In genomic region chrV:15394906-15395305, ce11 we compare ENCODE assay signal across 5 worm cellular contexts.
TF ChIP-seq lines count a peak whose summit lies in the region.

T06E6.1 (minus strand) TSS chrV:15394961.

TF ChIP-seq in whole organism, L1 larva, 84 proteins besides CTCF, POLR2A, EP300 and RAD21:
- no peak for TF ChIP-seq pax-3 (tag; optimal IDR thresholded peaks at IDR 0.05; lab: Kevin White, UChicago)
- no peak for TF ChIP-seq nhr-19 (GFP tag; conservative IDR thresholded peaks at IDR 0.05; lab: Robert Waterston, UW)
- TF ChIP-seq nhr-28 (tag; optimal IDR thresholded peaks at IDR 0.05; lab: Kevin White, UChicago), result no peak
- TF ChIP-seq lin-35 (GFP tag; optimal IDR thresholded peaks at IDR 0.05; lab: Kevin White, UChicago), result peak; percentile 68 to 90
- TF ChIP-seq lsy-2 (tag; optimal IDR thresholded peaks at IDR 0.05; lab: Kevin White, UChicago), result peak in 1 of 2 experiments; percentile 7
- TF ChIP-seq efl-1 (optimal IDR thresholded peaks at IDR 0.05; lab: Kevin White, UChicago), result peak; percentile 39 to 78
- TF ChIP-seq efl-1 (GFP tag; optimal IDR thresholded peaks at IDR 0.05 in 1 of 2; lab: Kevin White, UChicago), result peak; percentile 86 to 98
- TF ChIP-seq nhr-77 (tag; optimal IDR thresholded peaks at IDR 0.05; lab: Kevin White, UChicago), result no peak
- TF ChIP-seq egl-13 (tag; optimal IDR thresholded peaks at IDR 0.05; lab: Kevin White, UChicago), result no peak
- no peak for TF ChIP-seq zip-4 (GFP tag; optimal IDR thresholded peaks at IDR 0.05; lab: Kevin White, UChicago)
- no peak for TF ChIP-seq ceh-90 (tag; optimal IDR thresholded peaks at IDR 0.05; lab: Kevin White, UChicago)
- no peak for TF ChIP-seq rnt-1 (tag; optimal IDR thresholded peaks at IDR 0.05; lab: Kevin White, UChicago)
- TF ChIP-seq dpl-1 (GFP tag; optimal IDR thresholded peaks at IDR 0.05; lab: Kevin White, UChicago), result peak; percentile 66 to 86 (median 77)

TF ChIP-seq in whole organism, L2 larva, 48 proteins besides CTCF, POLR2A, EP300 and RAD21:
- TF ChIP-seq lin-13 (GFP tag; optimal IDR thresholded peaks at IDR 0.05; lab: Kevin White, UChicago) (peak; percentile 28), C34F6.9 (tag; optimal IDR thresholded peaks at IDR 0.05; lab: Kevin White, UChicago) (no peak), mbf-1 (tag; optimal IDR thresholded peaks at IDR 0.05; lab: Kevin White, UChicago) (no peak), crh-2 (tag; optimal IDR thresholded peaks at IDR 0.05; lab: Kevin White, UChicago) (no peak), lsy-2 (tag; optimal IDR thresholded peaks at IDR 0.05; lab: Kevin White, UChicago) (peak in 1 of 2 experiments; percentile 23), alr-1 (tag; optimal IDR thresholded peaks at IDR 0.05; lab: Kevin White, UChicago) (no peak), gmeb-1 (tag; optimal IDR thresholded peaks at IDR 0.05; lab: Kevin White, UChicago) (peak; percentile 68), unc-55 (GFP tag; optimal IDR thresholded peaks at IDR 0.05; lab: Kevin White, UChicago) (peak; percentile 5)

TF ChIP-seq in whole organism, L3 larva, 47 proteins besides CTCF, POLR2A, EP300 and RAD21:
- TF ChIP-seq lin-15B (tag; optimal IDR thresholded peaks at IDR 0.05; lab: Kevin White, UChicago) (peak; percentile 41), pha-4 (tag; optimal IDR thresholded peaks at IDR 0.05; lab: Kevin White, UChicago) (peak; percentile 6), elt-2 (tag; optimal IDR thresholded peaks at IDR 0.05; lab: Kevin White, UChicago) (peak; percentile 4), unc-39 (tag; optimal IDR thresholded peaks at IDR 0.05; lab: Kevin White, UChicago) (no peak), nfya-1 (tag; optimal IDR thresholded peaks at IDR 0.05; lab: Kevin White, UChicago; ENCODE audit: insufficient read depth) (no peak)

TF ChIP-seq in whole organism, L4 larva, 104 proteins besides CTCF, POLR2A, EP300 and RAD21:
- TF ChIP-seq lin-38 (GFP tag; IDR thresholded peaks at IDR 0.05; lab: Robert Waterston, UW) (peak; percentile 54), mes-2 (tag; optimal IDR thresholded peaks at IDR 0.05; lab: Kevin White, UChicago; ENCODE audit: poor library complexity, severe bottlenecking) (no peak), nhr-6 (tag; optimal IDR thresholded peaks at IDR 0.05; lab: Kevin White, UChicago) (peak; percentile 71), dpl-1 (GFP tag; optimal IDR thresholded peaks at IDR 0.05; lab: Kevin White, UChicago) (peak; percentile 66)

TF ChIP-seq in whole organism, young adult, 124 proteins besides CTCF, POLR2A, EP300 and RAD21:
- peak; percentile 10 for TF ChIP-seq lin-54 (GFP tag; optimal IDR thresholded peaks at IDR 0.05; lab: Kevin White, UChicago)
- no peak for TF ChIP-seq F55B11.4 (tag; optimal IDR thresholded peaks at IDR 0.05; lab: Kevin White, UChicago; ENCODE audit: borderline replicate concordance, insufficient read depth)
